Fruit fly (Drosophila melanogaster) Kc167 (cell line): Measurements from ENCODE around the gene Ser.

Experiments
- psq ChIP-seq: fragments of >200 bp; optimal IDR thresholded peaks from 2 replicates; lab custom pipeline; 2017; ENCODE audit warnings: missing external identifiers
- ttk ChIP-seq: sonication (Bioruptor generic); optimal IDR thresholded peaks from 2 replicates; lab custom pipeline; 2017; ENCODE audit warnings: missing external identifiers

DNA sequence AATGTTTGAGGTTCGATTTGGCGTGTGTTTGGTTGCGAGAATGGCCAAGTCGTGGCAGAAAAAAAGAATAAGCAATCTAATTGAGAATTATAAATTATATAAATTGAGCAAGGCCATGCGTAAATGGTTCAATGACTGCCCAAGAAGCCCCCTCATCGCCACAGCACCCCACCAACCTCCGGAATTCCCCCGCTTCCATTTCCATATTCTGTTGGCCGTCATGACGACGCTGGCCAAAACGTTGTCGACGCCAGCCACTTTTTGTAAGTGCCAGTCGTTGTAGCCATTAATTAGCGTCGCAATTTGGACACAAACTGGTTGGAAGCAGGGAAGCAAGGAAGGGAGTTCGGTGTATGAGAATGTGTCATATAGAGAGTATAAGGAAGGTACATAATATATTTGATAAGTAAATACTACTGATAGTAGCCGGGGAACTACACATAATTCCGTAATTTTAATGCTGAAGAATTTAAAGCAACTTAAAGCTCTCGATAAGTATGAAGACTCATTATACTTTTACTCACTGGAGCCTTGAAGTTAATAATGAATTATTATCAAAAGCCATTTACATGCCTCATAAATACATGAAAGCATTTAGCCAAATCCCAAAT lies 63.4 kb downstream of the Ser start:
- TF ChIP-seq ttk (lab: Kevin White, UChicago) (no peak), psq (lab: Kevin White, UChicago) (no peak)
